Fruit fly (Drosophila melanogaster) whole organism, pupa: ENCODE data around the gene CG45079.

Experiments
- CG17806 ChIP-seq: fragments of 200-800 bp; sonication (Bioruptor generic); optimal IDR thresholded peaks from 2 replicates; lab custom pipeline; 2018; ENCODE audit warnings: missing biosample characterization, mild to moderate bottlenecking, missing genetic modification characterization, moderate library complexity
- EcR ChIP-seq: fragments of 200-800 bp; sonication (Bioruptor generic); optimal IDR thresholded peaks from 3 replicates; lab custom pipeline; 2019; ENCODE audit warnings: missing biosample characterization, missing genetic modification characterization, mild to moderate bottlenecking, moderate library complexity, missing genetic modification reagents

DNA sequence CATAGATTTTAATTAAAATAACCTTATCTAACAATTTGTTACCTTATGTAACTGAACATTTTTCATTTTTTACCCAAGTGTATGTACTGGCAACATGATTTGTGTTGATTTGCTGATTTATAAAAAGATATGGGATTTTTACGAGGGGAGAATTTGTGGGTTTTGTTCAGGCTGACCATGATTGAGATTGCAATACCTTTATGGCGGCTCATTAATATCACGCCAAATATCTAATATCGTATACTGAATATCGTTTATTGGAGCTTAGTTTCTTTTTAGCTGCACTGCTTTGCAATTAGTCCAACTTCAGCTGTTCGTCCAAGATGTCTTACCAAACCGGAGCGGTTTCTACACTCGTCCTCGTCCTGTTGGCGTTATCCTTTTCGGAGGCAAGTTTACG lies 9.6 kb downstream of the CG45079 start, which contains the start of gene CG31267:
- TF ChIP-seq CG17806 (no peak), EcR (GFP tag; lab: Kevin White, UChicago) (no peak)
